Worm (Caenorhabditis elegans) whole organism, L1 larva: Measurements from ENCODE around the gene gyg-1.

Experiments used
- C04F5.9 ChIP-seq: sonication (generic microtip); optimal IDR thresholded peaks from 2 replicates; lab custom pipeline; 2016; ENCODE audit warnings: missing genetic modification characterization, missing compliant biosample characterization
- aly-2 ChIP-seq: fragments of 150-350 bp; optimal IDR thresholded peaks from 2 replicates; lab custom pipeline; 2014; ENCODE audit warnings: missing biosample characterization, missing genetic modification characterization
- blmp-1 ChIP-seq: fragments of 150-350 bp; optimal IDR thresholded peaks from 2 replicates; lab custom pipeline; 2014; ENCODE audit warnings: missing biosample characterization, missing genetic modification characterization
- ceh-63 ChIP-seq: fragments of 200-800 bp; sonication (Bioruptor generic); optimal IDR thresholded peaks from 2 replicates; lab custom pipeline; 2018; ENCODE audit warnings: mild to moderate bottlenecking, missing genetic modification characterization, missing compliant biosample characterization
- ceh-8 ChIP-seq: fragments of 200-800 bp; sonication (Bioruptor generic); optimal IDR thresholded peaks from 2 replicates; lab custom pipeline; 2018; ENCODE audit warnings: mild to moderate bottlenecking, missing genetic modification characterization, moderate library complexity, missing compliant biosample characterization
- ceh-82 ChIP-seq, 3 experiments: fragments of 150-350 bp in 1 of 3; sonication (generic microtip) in 2 of 3; optimal IDR thresholded peaks; 2 replicates each; lab custom pipeline; 2014 to 2017; ENCODE audit warnings: missing biosample characterization in 3 of 3, missing genetic modification characterization in 3 of 3
- ceh-88 ChIP-seq: fragments of 200-800 bp; sonication (Bioruptor generic); IDR thresholded peaks from 2 replicates; pipeline ENCODE4 v1.3.6; 2022; ENCODE audit warnings: missing genetic modification characterization, missing compliant biosample characterization
- ceh-90 ChIP-seq: sonication (generic microtip); optimal IDR thresholded peaks from 2 replicates; lab custom pipeline; 2016; ENCODE audit warnings: missing genetic modification characterization, missing compliant biosample characterization
- efl-1 ChIP-seq, 4 experiments: fragments of 150-350 bp; optimal IDR thresholded peaks in 3 of 4; peaks in 1 of 4; 1 replicate in 1 of 4; 2 replicates in 3 of 4; lab custom pipeline; 2014; ENCODE audit warnings: missing biosample characterization in 2 of 4, missing genetic modification characterization in 2 of 4, missing genetic modification reagents in 2 of 4
- egl-27 ChIP-seq, 2 experiments: fragments of 150-350 bp in 1 of 2; sonication (generic microtip); optimal IDR thresholded peaks; 3 replicates each; lab custom pipeline; 2017 to 2018; ENCODE audit warnings: missing biosample characterization in 2 of 2, missing genetic modification characterization in 2 of 2, missing genetic modification reagents in 2 of 2
- elt-2 ChIP-seq: sonication (generic microtip); optimal IDR thresholded peaks from 2 replicates; lab custom pipeline; 2016; ENCODE audit warnings: missing genetic modification characterization, mild to moderate bottlenecking, inconsistent platforms, missing compliant biosample characterization, missing genetic modification reagents
- ets-5 ChIP-seq: fragments of 200-800 bp; sonication (Bioruptor generic); IDR thresholded peaks from 2 replicates; pipeline ENCODE4 v1.3.6; 2022; ENCODE audit warnings: missing genetic modification characterization, missing compliant biosample characterization
- grh-1 ChIP-seq: fragments of 200-800 bp; sonication (Bioruptor generic); IDR thresholded peaks from 2 replicates; pipeline ENCODE4 v1.3.6; 2022; ENCODE audit warnings: missing genetic modification reagents, missing genetic modification characterization, missing compliant biosample characterization
- hlh-17 ChIP-seq: fragments of 200-800 bp; sonication (Bioruptor generic); optimal IDR thresholded peaks from 2 replicates; lab custom pipeline; 2018; ENCODE audit warnings: missing genetic modification characterization, mild to moderate bottlenecking, missing compliant biosample characterization, moderate library complexity, borderline replicate concordance
- lin-13 ChIP-seq: fragments of 150-350 bp; optimal IDR thresholded peaks from 2 replicates; lab custom pipeline; 2014; ENCODE audit warnings: missing biosample characterization, missing genetic modification reagents, missing genetic modification characterization
- lin-14 ChIP-seq: fragments of 200-800 bp; sonication (Bioruptor generic); optimal IDR thresholded peaks from 2 replicates; lab custom pipeline; 2018; ENCODE audit warnings: mild to moderate bottlenecking, missing genetic modification characterization, moderate library complexity, missing compliant biosample characterization
- lir-3 ChIP-seq: sonication (generic microtip); optimal IDR thresholded peaks from 2 replicates; lab custom pipeline; 2016; ENCODE audit warnings: mild to moderate bottlenecking, missing genetic modification characterization, moderate library complexity, missing compliant biosample characterization; ENCODE audit not compliant: poor library complexity
- lsy-2 ChIP-seq, 2 experiments: fragments of 150-350 bp; optimal IDR thresholded peaks; 2 replicates each; lab custom pipeline; 2014; ENCODE audit warnings: missing biosample characterization in 2 of 2, missing genetic modification characterization in 2 of 2
- mef-2 ChIP-seq: fragments of 150-350 bp; optimal IDR thresholded peaks from 2 replicates; lab custom pipeline; 2014; ENCODE audit warnings: missing biosample characterization, missing genetic modification characterization
- nhr-11 ChIP-seq: fragments of 150-350 bp; optimal IDR thresholded peaks from 2 replicates; lab custom pipeline; 2014; ENCODE audit warnings: missing biosample characterization, missing genetic modification characterization
- nhr-12 ChIP-seq: sonication (generic microtip); optimal IDR thresholded peaks from 2 replicates; lab custom pipeline; 2017; ENCODE audit warnings: missing biosample characterization, missing genetic modification characterization
- nhr-20 ChIP-seq: sonication (generic microtip); optimal IDR thresholded peaks from 2 replicates; lab custom pipeline; 2016; ENCODE audit warnings: mild to moderate bottlenecking, missing genetic modification characterization, missing compliant biosample characterization
- nhr-237 ChIP-seq: fragments of 150-350 bp; optimal IDR thresholded peaks from 2 replicates; lab custom pipeline; 2014; ENCODE audit warnings: missing biosample characterization, missing genetic modification characterization
- nhr-28 ChIP-seq: fragments of 150-350 bp; optimal IDR thresholded peaks from 2 replicates; lab custom pipeline; 2014; ENCODE audit warnings: missing biosample characterization, missing genetic modification characterization
- nhr-71 ChIP-seq: sonication (generic microtip); optimal IDR thresholded peaks from 2 replicates; lab custom pipeline; 2016; ENCODE audit warnings: mild to moderate bottlenecking, missing genetic modification characterization, moderate library complexity, missing compliant biosample characterization
- nhr-76 ChIP-seq: sonication (generic microtip); optimal IDR thresholded peaks from 2 replicates; lab custom pipeline; 2017; ENCODE audit warnings: missing biosample characterization, missing genetic modification characterization
- nhr-85 ChIP-seq: sonication (generic microtip); peaks from one replicate; lab custom pipeline; 2016; ENCODE audit warnings: missing genetic modification characterization, inconsistent platforms, missing compliant biosample characterization
- pqm-1 ChIP-seq: sonication (generic microtip); optimal IDR thresholded peaks from 3 replicates; lab custom pipeline; 2017; ENCODE audit warnings: missing biosample characterization, missing genetic modification characterization
- rnt-1 ChIP-seq: sonication (generic microtip); optimal IDR thresholded peaks from 2 replicates; lab custom pipeline; 2016; ENCODE audit warnings: mild to moderate bottlenecking, missing genetic modification characterization, moderate library complexity, missing compliant biosample characterization
- skn-1 ChIP-seq: fragments of 150-350 bp; optimal IDR thresholded peaks from 2 replicates; lab custom pipeline; 2014; ENCODE audit warnings: missing biosample characterization, missing genetic modification characterization
- snpc-4 ChIP-seq: fragments of 150-350 bp; optimal IDR thresholded peaks from 2 replicates; lab custom pipeline; 2014; ENCODE audit warnings: missing biosample characterization, missing genetic modification characterization
- sox-4 ChIP-seq: sonication (generic microtip); optimal IDR thresholded peaks from 2 replicates; lab custom pipeline; 2016; ENCODE audit warnings: missing genetic modification characterization, missing compliant biosample characterization
- sup-37 ChIP-seq: fragments of 200-800 bp; sonication (Bioruptor generic); optimal IDR thresholded peaks from 2 replicates; lab custom pipeline; 2018; ENCODE audit warnings: mild to moderate bottlenecking, missing genetic modification characterization, missing compliant biosample characterization
- tlp-1 ChIP-seq: fragments of 150-350 bp; optimal IDR thresholded peaks from 2 replicates; lab custom pipeline; 2014; ENCODE audit warnings: missing biosample characterization, missing genetic modification characterization
- ztf-11 ChIP-seq, 2 experiments: sonication (generic microtip); optimal IDR thresholded peaks; 2 replicates each; lab custom pipeline; 2016 to 2017; ENCODE audit warnings: missing genetic modification characterization in 2 of 2, missing biosample characterization in 1 of 2, missing compliant biosample characterization in 1 of 2

gyg-1 gene

DNA sequence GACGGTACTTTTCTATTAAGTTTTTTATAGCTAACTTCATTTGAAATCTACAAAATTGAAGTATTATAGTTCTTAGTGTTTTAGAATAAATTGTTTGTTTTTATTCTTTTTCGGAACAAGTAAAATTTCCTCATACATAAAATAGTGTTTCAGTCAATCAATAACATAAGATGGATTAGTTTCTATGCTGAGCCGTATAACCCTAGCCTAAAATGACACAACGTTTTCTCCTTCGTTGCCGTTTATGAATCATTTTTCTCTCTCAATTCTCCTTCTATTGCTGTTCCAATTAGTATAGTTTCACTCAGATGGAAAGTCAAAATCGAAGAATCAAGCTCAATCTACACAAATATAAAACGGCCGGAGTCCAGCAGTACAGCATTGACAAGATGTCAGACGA lies 4.8 kb downstream of the gyg-1 start, which contains the start of gene rgs-7:
TSS of gene rgs-7 (plus strand) at position 301 of the 400 bp plus-strand sequence.
- TF ChIP-seq nhr-85 (tag; lab: Kevin White, UChicago) (no peak), pqm-1 (tag; lab: Kevin White, UChicago) (no peak), nhr-11 (tag; lab: Kevin White, UChicago) (no peak), ets-5 (GFP tag; lab: Robert Waterston, UW) (no peak), tlp-1 (no peak), egl-27 (tag; optimal IDR thresholded peaks at IDR 0.05; lab: Kevin White, UChicago) (no peak), lsy-2 (tag; optimal IDR thresholded peaks at IDR 0.05; lab: Kevin White, UChicago) (no peak), ceh-63 (GFP tag; lab: Kevin White, UChicago) (no peak), snpc-4 (tag; lab: Kevin White, UChicago) (no peak)

DNA sequence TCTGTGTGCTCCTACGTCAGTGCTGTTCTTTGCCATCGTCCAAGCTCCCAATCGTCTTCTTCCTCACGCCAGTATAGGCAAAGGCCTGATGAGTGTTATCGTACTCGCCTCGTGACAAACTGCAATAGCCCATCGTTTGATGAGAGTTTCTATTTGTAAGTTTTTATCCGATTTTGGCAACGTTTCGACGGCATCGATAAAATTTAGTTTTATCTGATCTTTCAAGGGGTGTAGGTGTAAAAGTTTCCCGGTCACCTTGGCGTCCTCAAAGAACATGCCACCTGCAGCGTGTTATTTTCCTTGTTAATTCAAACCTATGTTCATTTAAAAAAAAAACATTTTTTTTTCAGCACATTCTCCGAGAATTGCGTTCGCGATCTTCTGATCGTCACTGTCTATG lies 9.7 kb downstream of the gyg-1 start:
- TF ChIP-seq nhr-20 (peak; percentile 31), tlp-1 (no peak), ceh-8 (no peak), lin-14 (GFP tag; lab: Kevin White, UChicago) (peak; percentile 15), nhr-85 (tag; lab: Kevin White, UChicago) (peak; percentile 63)

DNA sequence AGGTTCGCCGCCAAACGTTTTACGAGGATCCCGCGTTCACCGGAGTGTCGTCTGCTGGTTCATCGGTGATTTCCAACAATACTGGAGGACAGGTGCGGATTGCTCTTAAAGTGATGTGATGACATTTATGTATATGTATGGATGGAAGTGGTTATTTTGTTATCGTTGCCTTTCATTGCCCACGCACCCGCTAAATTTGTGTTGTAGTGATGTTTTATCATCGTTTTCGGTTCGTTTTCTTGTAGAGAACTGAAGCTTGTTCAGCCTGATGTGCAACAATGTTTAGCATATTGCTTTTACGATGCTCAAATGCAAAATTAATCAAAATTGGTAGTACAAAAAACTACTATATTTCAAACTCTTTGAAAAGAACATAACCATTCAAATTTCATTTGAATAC lies 10.4 kb downstream of the gyg-1 start:
- TF ChIP-seq ztf-11 (tag; optimal IDR thresholded peaks at IDR 0.05; lab: Kevin White, UChicago) (no peak), aly-2 (tag; lab: Kevin White, UChicago) (no peak), pqm-1 (tag; lab: Kevin White, UChicago) (no peak), lir-3 (tag; lab: Kevin White, UChicago) (no peak), mef-2 (tag; lab: Kevin White, UChicago) (no peak), nhr-28 (no peak), skn-1 (tag; lab: Kevin White, UChicago) (no peak), nhr-71 (tag; lab: Kevin White, UChicago) (no peak), elt-2 (tag; lab: Kevin White, UChicago) (no peak), nhr-237 (no peak), nhr-76 (tag; lab: Kevin White, UChicago) (no peak), ceh-88 (GFP tag; lab: Robert Waterston, UW) (no peak), rnt-1 (tag; lab: Kevin White, UChicago) (no peak), blmp-1 (tag; lab: Kevin White, UChicago) (no peak), nhr-12 (tag; lab: Kevin White, UChicago) (no peak)

DNA sequence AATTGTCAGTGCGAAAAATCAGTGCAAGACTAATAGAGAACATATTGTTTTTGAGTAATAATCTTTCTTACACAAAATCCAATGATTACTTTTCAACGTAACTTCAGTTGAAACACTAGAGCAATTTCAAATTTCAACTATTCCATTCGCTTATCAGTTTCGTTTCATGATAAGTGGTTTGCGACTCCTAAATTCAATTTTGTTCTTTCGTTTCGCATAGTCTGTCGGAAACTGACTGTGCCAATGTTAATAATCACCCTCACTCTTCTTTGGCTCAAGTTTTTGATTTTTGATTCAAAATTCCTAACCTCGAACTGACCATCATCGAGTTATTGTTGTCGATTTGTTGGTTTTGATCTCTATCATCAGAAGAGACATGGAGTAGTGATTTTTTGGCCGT lies 11.3 kb downstream of the gyg-1 start:
- TF ChIP-seq efl-1 (optimal IDR thresholded peaks at IDR 0.05; lab: Kevin White, UChicago) (no peak), efl-1 (GFP tag; optimal IDR thresholded peaks at IDR 0.05 in 1 of 2; lab: Kevin White, UChicago) (peak in 1 of 2 experiments; percentile 40), C04F5.9 (tag; lab: Kevin White, UChicago) (no peak), ceh-90 (tag; lab: Kevin White, UChicago) (no peak), sox-4 (tag; lab: Kevin White, UChicago) (no peak), sup-37 (GFP tag; lab: Kevin White, UChicago) (no peak), ceh-82 (tag; optimal IDR thresholded peaks at IDR 0.05; lab: Kevin White, UChicago) (no peak), ceh-88 (GFP tag; lab: Robert Waterston, UW) (no peak), elt-2 (tag; lab: Kevin White, UChicago) (peak; percentile 31), lin-13 (GFP tag; lab: Kevin White, UChicago) (no peak), hlh-17 (GFP tag; lab: Kevin White, UChicago) (no peak)
- TF ChIP-seq, all 84 proteins: peak for 2

DNA sequence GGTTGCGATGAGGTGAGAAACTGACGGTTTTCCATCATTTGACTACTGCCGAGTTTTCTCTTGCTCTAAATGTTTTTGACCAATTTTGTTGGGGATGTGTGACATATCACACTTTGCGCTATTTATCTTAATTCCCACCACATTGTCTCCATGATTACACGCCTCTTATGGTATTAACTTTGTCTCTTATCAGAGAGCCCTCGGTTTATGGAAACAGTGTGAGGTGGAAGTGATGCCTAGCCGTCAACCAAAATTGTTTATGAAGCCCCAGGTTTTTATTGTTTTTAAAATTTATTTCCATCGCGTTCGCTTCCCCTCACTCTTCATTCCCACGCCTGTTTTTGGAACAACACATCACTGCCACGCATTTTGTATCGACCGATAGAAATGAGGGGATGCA lies 13.7 kb downstream of the gyg-1 start:
- TF ChIP-seq grh-1 (GFP tag; lab: Robert Waterston, UW) (no peak), elt-2 (tag; lab: Kevin White, UChicago) (peak; percentile 63)
